Fruit fly (Drosophila melanogaster): ENCODE results near the gene Smg6.

The Smg6 gene

dm6 chr3R:25069569-25069968, 36.3 kb upstream of the Smg6 start, which contains the start of the genes Stt3B and CG11839 (continued):
- TF ChIP-seq Hr3 (GFP tag; optimal IDR thresholded peaks at IDR 0.05) (peak; percentile 78), CG3407 (GFP tag; optimal IDR thresholded peaks at IDR 0.05) (peak; percentile 6), CG11504 (tag; optimal IDR thresholded peaks at IDR 0.05) (no peak), zen (tag; optimal IDR thresholded peaks at IDR 0.05) (peak; percentile 48), CHES-1-like (GFP tag; optimal IDR thresholded peaks at IDR 0.05) (peak; percentile 86), CG17385 (GFP tag; optimal IDR thresholded peaks at IDR 0.05) (no peak), CG12155 (GFP tag; optimal IDR thresholded peaks at IDR 0.05) (peak; percentile 79), CG13775 (GFP tag; optimal IDR thresholded peaks at IDR 0.05) (peak; percentile 74), Bgb (GFP tag; IDR thresholded peaks at IDR 0.05; ENCODE audit: partially characterized antibody) (peak; percentile 91), sens-2 (GFP tag; IDR thresholded peaks at IDR 0.05) (no peak), her (GFP tag; optimal IDR thresholded peaks at IDR 0.05) (peak; percentile 62), so (GFP tag; IDR thresholded peaks at IDR 0.05) (peak; percentile 25; the same call in 1 of the 3 replicates), ci (GFP tag; IDR thresholded peaks at IDR 0.05) (no peak), Bdp1 (GFP tag; optimal IDR thresholded peaks at IDR 0.05) (peak; percentile 60), corto (GFP tag; optimal IDR thresholded peaks at IDR 0.05) (no peak), CG8924 (tag; optimal IDR thresholded peaks at IDR 0.05) (peak; percentile 67), CG12219 (GFP tag; optimal IDR thresholded peaks at IDR 0.05) (no peak), CkIIα-i1 (GFP tag; IDR thresholded peaks at IDR 0.05) (no peak), croc (GFP tag; conservative IDR thresholded peaks at IDR 0.05) (no peak; the same call in 1 of the 3 replicates), Tbp (GFP tag; optimal IDR thresholded peaks at IDR 0.05) (no peak), Mrtf (GFP tag; IDR thresholded peaks at IDR 0.05) (0 out of 3 replicates have a peak, but pooled peaks have one; percentile 13), CG1233 (GFP tag; optimal IDR thresholded peaks at IDR 0.05) (peak; percentile 21), knrl (GFP tag; IDR thresholded peaks at IDR 0.05; ENCODE audit: partially characterized antibody) (peak; percentile 96), sqz (GFP tag; optimal IDR thresholded peaks at IDR 0.05) (no peak), CG3838 (GFP tag; optimal IDR thresholded peaks at IDR 0.05) (no peak), CG4360 (GFP tag; IDR thresholded peaks at IDR 0.05) (no peak), CG6689 (GFP tag; IDR thresholded peaks at IDR 0.05) (no peak; the same call in 1 of the 2 replicates), CG7786 (GFP tag; optimal IDR thresholded peaks at IDR 0.05) (peak; percentile 83), CG1647 (GFP tag; optimal IDR thresholded peaks at IDR 0.05) (peak; percentile 76), CG15479 (GFP tag; optimal IDR thresholded peaks at IDR 0.05) (no peak), Doc3 (GFP tag; IDR thresholded peaks at IDR 0.05; ENCODE audit: partially characterized antibody) (peak; percentile 94), PHDP (tag; optimal IDR thresholded peaks at IDR 0.05) (peak; percentile 59), Dbx (GFP tag; IDR thresholded peaks at IDR 0.05) (peak; percentile 80), CG1832 (GFP tag; optimal IDR thresholded peaks at IDR 0.05) (no peak), Adf1 (GFP tag; IDR thresholded peaks at IDR 0.05) (no peak), CG11560 (tag; IDR thresholded peaks at IDR 0.05) (no peak), cato (GFP tag; optimal IDR thresholded peaks at IDR 0.05; ENCODE audit: borderline replicate concordance) (no peak), CG11093 (GFP tag; IDR thresholded peaks at IDR 0.05) (no peak), CG17186 (GFP tag; optimal IDR thresholded peaks at IDR 0.05) (peak; percentile 41), Ets65A (GFP tag) (peak; percentile 97), row (GFP tag; IDR thresholded peaks at IDR 0.05) (peak; percentile 95), D19A (tag; optimal IDR thresholded peaks at IDR 0.05) (no peak), CG7928 (GFP tag; optimal IDR thresholded peaks at IDR 0.05) (peak; percentile 91), wek (GFP tag; optimal IDR thresholded peaks at IDR 0.05) (no peak), HLHmδ (GFP tag; optimal IDR thresholded peaks at IDR 0.05) (no peak), Aef1 (GFP tag; IDR thresholded peaks at IDR 0.05) (no peak; the same call in 1 of the 3 replicates), CG13424 (tag; optimal IDR thresholded peaks at IDR 0.05) (peak; percentile 77), Scr (GFP tag; IDR thresholded peaks at IDR 0.05; ENCODE audit: partially characterized antibody) (peak; percentile 95), dysf (GFP tag; IDR thresholded peaks at IDR 0.05) (peak; percentile 71; the same call in 2 of the 3 replicates), CG32767 (GFP tag; IDR thresholded peaks at IDR 0.05) (no peak), CG42726 (GFP tag; IDR thresholded peaks at IDR 0.05; ENCODE audit: partially characterized antibody) (peak; percentile 89; the same call in 1 of the 2 replicates), h (optimal IDR thresholded peaks at IDR 0.05) (no peak)

Measured in whole organism, embryonic.